Worm (Caenorhabditis elegans) whole organism, early embryonic: ENCODE measurements around the gene pfut-1.

Experiments
- B0310.2 ChIP-seq: sonication (generic microtip); optimal IDR thresholded peaks from 2 replicates; lab custom pipeline; 2016; ENCODE audit warnings: mild to moderate bottlenecking, missing genetic modification characterization, missing compliant biosample characterization
- F13C5.2 ChIP-seq: sonication (generic microtip); optimal IDR thresholded peaks from 2 replicates; lab custom pipeline; 2017; ENCODE audit warnings: mild to moderate bottlenecking, missing genetic modification characterization, inconsistent platforms, missing compliant biosample characterization
- aly-1 ChIP-seq: sonication (generic microtip); optimal IDR thresholded peaks from 2 replicates; lab custom pipeline; 2016; ENCODE audit warnings: missing genetic modification characterization, missing compliant biosample characterization
- ama-1 ChIP-seq: fragments of 150-350 bp; optimal IDR thresholded peaks from 2 replicates; lab custom pipeline; 2014
- ceh-13 ChIP-seq: fragments of 200-800 bp; sonication (Bioruptor generic); optimal IDR thresholded peaks from 2 replicates; lab custom pipeline; 2018; ENCODE audit warnings: mild to moderate bottlenecking, missing genetic modification characterization, missing compliant biosample characterization
- ceh-36 ChIP-seq: sonication (generic microtip); optimal IDR thresholded peaks from 2 replicates; lab custom pipeline; 2016; ENCODE audit warnings: missing genetic modification characterization, inconsistent platforms, missing compliant biosample characterization
- ets-7 ChIP-seq: sonication (generic microtip); optimal IDR thresholded peaks from 2 replicates; lab custom pipeline; 2016; ENCODE audit warnings: missing genotype, missing genetic modification characterization, missing compliant biosample characterization
- flt-1 ChIP-seq: fragments of 200-800 bp; sonication (Bioruptor generic); IDR thresholded peaks from 2 replicates; pipeline ENCODE4 v1.3.6; 2022; ENCODE audit warnings: missing genetic modification characterization, missing compliant biosample characterization
- hmbx-1 ChIP-seq: sonication (generic microtip); optimal IDR thresholded peaks from 2 replicates; lab custom pipeline; 2016; ENCODE audit warnings: mild to moderate bottlenecking, missing genetic modification characterization, missing compliant biosample characterization
- hmg-4 ChIP-seq: fragments of 200-800 bp; sonication (Bioruptor generic); optimal IDR thresholded peaks from 2 replicates; lab custom pipeline; 2018; ENCODE audit warnings: mild to moderate bottlenecking, missing genetic modification characterization, missing compliant biosample characterization
- hnd-1 ChIP-seq: sonication (generic microtip); optimal IDR thresholded peaks from 2 replicates; lab custom pipeline; 2016; ENCODE audit warnings: missing genetic modification characterization, missing compliant biosample characterization
- pes-1 ChIP-seq: fragments of 200-800 bp; sonication (Bioruptor generic); IDR thresholded peaks from 2 replicates; pipeline ENCODE4 v1.3.6; 2022; ENCODE audit warnings: missing genetic modification reagents, missing genetic modification characterization, missing compliant biosample characterization
- scrt-1 ChIP-seq: fragments of 200-800 bp; sonication (Bioruptor generic); IDR thresholded peaks from 2 replicates; pipeline ENCODE4 v1.3.6; 2022; ENCODE audit warnings: missing genetic modification characterization, missing compliant biosample characterization
- sea-1 ChIP-seq: fragments of 200-800 bp; sonication (Bioruptor generic); conservative IDR thresholded peaks from 2 replicates; pipeline ENCODE4 v1.3.6; 2022; ENCODE audit warnings: missing genetic modification characterization, missing compliant biosample characterization
- tbx-11 ChIP-seq: fragments of 200-800 bp; sonication (Bioruptor generic); IDR thresholded peaks from 2 replicates; pipeline ENCODE4 v1.3.6; 2022; ENCODE audit warnings: missing genetic modification characterization, missing compliant biosample characterization
- tbx-37 ChIP-seq: fragments of 200-800 bp; sonication (Bioruptor generic); conservative IDR thresholded peaks from 2 replicates; pipeline ENCODE4 v1.3.6; 2022; ENCODE audit warnings: missing genetic modification reagents, missing genetic modification characterization, missing compliant biosample characterization
- tra-4 ChIP-seq: sonication (generic microtip); optimal IDR thresholded peaks from 2 replicates; lab custom pipeline; 2017; ENCODE audit warnings: missing genetic modification characterization, missing compliant biosample characterization

The pfut-1 gene

DNA sequence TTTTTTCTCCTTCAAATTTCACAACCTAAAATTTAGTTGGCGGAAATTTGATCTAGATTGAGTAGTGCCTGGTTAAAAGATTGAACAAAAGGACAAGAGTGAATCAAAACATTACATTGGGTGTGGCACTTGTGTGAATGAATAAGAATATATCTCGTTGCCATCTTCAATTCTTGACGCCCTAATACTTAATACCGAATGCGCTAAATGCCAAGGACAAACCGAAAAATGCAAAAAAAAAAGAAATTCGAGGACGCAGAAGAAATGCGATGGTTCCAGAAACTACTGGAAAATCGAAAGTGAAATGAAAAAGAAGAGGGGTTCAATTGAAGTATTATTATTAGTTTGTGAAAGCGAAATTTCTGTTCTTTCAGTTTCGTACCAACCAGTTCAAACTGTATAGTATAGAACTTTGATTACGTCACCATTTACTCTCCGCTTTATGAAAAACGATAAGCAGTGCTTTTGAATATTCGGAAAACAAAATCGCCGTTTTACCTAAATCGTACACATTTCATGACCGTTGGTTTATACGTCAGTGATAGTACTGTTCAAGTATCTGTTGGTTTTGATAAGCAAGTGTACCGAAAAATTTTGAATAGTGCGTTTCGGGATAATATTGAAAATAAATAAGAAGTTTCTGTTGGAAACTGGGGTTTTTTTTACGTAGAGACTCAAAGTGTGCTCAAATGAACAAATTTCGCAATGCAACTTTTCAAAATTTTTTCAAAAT lies 10.3 kb upstream of the pfut-1 start:
- TF ChIP-seq scrt-1 (GFP tag; lab: Robert Waterston, UW) (no peak), ama-1 (no peak), ceh-13 (GFP tag; lab: Kevin White, UChicago) (no peak), hmg-4 (GFP tag; lab: Kevin White, UChicago) (no peak), ceh-36 (no peak), sea-1 (GFP tag; lab: Robert Waterston, UW) (no peak), hmbx-1 (tag; lab: Kevin White, UChicago) (no peak), tbx-11 (GFP tag; lab: Robert Waterston, UW) (no peak), pes-1 (GFP tag; lab: Robert Waterston, UW) (no peak), aly-1 (tag; lab: Kevin White, UChicago) (no peak), F13C5.2 (tag; lab: Kevin White, UChicago) (no peak), B0310.2 (tag; lab: Kevin White, UChicago) (no peak), ets-7 (tag; lab: Kevin White, UChicago) (no peak), tbx-37 (no peak), hnd-1 (tag; lab: Kevin White, UChicago) (no peak)

DNA sequence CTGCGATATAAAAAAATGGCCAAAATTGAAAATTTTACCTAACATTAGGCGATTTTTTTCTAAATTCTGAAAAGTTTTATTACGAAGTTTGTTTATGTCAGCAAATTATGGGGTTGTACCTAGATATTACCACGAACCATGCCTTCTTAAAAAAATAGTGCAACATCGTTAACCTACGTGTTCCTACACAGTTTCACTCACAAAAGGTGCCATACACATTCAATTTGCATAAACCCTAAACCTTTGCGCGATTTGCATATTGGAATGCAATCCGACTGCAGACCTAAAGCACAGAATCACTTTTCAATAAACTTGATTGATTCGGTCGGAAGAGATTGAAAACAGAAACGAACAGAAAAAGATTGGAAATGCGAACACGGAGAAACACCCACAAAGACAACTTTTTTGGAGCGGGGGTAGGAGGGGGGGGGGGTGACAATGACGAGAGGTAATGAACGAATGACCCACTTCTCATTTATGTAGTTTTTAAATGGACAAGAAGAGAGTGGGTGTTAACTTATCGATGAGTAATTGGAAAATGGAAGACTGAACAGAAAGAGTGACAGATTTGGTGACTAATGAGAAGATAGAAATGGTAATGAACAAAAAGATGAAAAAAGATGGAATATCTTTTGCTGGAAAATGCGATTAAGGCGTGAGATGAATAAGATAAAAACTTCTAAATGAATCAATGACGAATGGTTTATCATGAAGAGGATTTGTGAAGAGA lies 9.4 kb upstream of the pfut-1 start:
- TF ChIP-seq B0310.2 (tag; lab: Kevin White, UChicago) (no peak), hmbx-1 (tag; lab: Kevin White, UChicago) (no peak), pes-1 (GFP tag; lab: Robert Waterston, UW) (no peak), sea-1 (GFP tag; lab: Robert Waterston, UW) (no peak), ceh-36 (no peak), tbx-11 (GFP tag; lab: Robert Waterston, UW) (no peak), ets-7 (tag; lab: Kevin White, UChicago) (no peak), aly-1 (tag; lab: Kevin White, UChicago) (no peak), tra-4 (tag; lab: Kevin White, UChicago) (no peak), F13C5.2 (tag; lab: Kevin White, UChicago) (no peak), flt-1 (GFP tag; lab: Robert Waterston, UW) (no peak), hmg-4 (GFP tag; lab: Kevin White, UChicago) (no peak), ceh-13 (GFP tag; lab: Kevin White, UChicago) (no peak), ama-1 (no peak), tbx-37 (no peak)

- TF ChIP-seq flt-1 (GFP tag; lab: Robert Waterston, UW) (0 out of 2 replicates have a peak, but pooled peaks have one; percentile 9), tbx-37 (0 out of 2 replicates have a peak, but pooled peaks have one; percentile 21), hnd-1 (tag; lab: Kevin White, UChicago) (no peak)
These were observed 6.1 kb upstream of the pfut-1 start, which contains the start of gene gcc-1 for ce11 chrX:3159542-3159941. gcc-1 (plus strand) TSS chrX:3159940.

ce11 chrX:3163972-3164575 lies 1.6 kb upstream of the pfut-1 start, which contains the start of gene syx-6:
syx-6 (plus strand) TSS chrX:3164525.
- TF ChIP-seq tbx-11 (GFP tag; lab: Robert Waterston, UW): no peak

ce11 chrX:3170456-3170855 lies 4.8 kb downstream of the pfut-1 start, which contains the start of gene C15C7.6:
C15C7.6 (minus strand) TSS chrX:3170556.
- no peak for TF ChIP-seq ama-1
- TF ChIP-seq aly-1 (tag; lab: Kevin White, UChicago): no peak
- no peak for TF ChIP-seq pes-1 (GFP tag; lab: Robert Waterston, UW)
- no peak for TF ChIP-seq hnd-1 (tag; lab: Kevin White, UChicago)
- TF ChIP-seq ceh-13 (GFP tag; lab: Kevin White, UChicago): no peak
- TF ChIP-seq ets-7 (tag; lab: Kevin White, UChicago): no peak
- TF ChIP-seq scrt-1 (GFP tag; lab: Robert Waterston, UW): no peak
- no peak for TF ChIP-seq B0310.2 (tag; lab: Kevin White, UChicago)
- no peak for TF ChIP-seq tbx-11 (GFP tag; lab: Robert Waterston, UW)
- no peak for TF ChIP-seq sea-1 (GFP tag; lab: Robert Waterston, UW)
- no peak for TF ChIP-seq tbx-37
- no peak for TF ChIP-seq F13C5.2 (tag; lab: Kevin White, UChicago)
- no peak for TF ChIP-seq tra-4 (tag; lab: Kevin White, UChicago)
- TF ChIP-seq flt-1 (GFP tag; lab: Robert Waterston, UW): no peak
- TF ChIP-seq ceh-36: no peak

DNA sequence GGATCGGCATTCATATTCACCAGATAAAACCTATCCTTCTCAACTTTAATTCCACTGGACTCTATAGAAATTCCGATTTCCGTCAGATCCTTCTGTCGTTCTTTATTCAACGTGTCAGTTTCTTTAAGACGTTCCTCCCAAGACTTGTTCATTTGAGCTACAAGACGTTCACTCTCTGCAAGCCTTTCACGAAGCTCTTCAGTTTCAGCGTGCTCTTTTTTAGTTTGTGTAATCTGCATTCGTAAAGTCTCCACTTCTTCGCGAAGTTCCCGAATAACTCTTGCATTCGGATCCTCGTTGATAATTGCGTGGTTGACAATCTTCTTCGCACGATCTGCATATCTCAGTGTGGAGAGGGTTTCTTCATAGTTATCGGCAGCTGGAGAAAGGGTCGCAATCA lies 11.1 kb downstream of the pfut-1 start:
- TF ChIP-seq scrt-1 (GFP tag; lab: Robert Waterston, UW) (no peak), tbx-11 (GFP tag; lab: Robert Waterston, UW) (no peak), aly-1 (tag; lab: Kevin White, UChicago) (no peak), hnd-1 (tag; lab: Kevin White, UChicago) (no peak), ceh-36 (no peak)

DNA sequence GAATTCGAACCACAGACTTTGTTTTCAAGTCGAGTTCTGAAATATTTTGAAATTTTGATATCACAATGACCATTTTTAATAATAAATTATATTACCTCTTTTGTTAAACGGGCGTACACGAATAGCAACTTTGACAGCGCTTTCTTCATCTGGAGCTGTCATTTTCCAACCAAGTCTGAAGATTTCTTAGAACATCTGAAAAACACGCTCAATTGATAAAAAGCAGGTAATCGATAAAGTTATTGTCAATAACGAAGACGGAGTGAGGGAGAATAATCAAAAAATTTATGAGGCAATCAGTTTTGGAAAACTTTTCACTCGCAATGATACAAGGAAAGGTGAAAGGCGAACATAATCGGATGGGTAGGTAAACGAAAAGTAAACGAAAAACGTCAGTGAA lies 12.9 kb downstream of the pfut-1 start, which contains the start of gene klp-4:
Gene klp-4, minus strand, starts transcription at position 201 of the 400 bp plus-strand sequence.
- TF ChIP-seq flt-1 (GFP tag; lab: Robert Waterston, UW): no peak
- no peak for TF ChIP-seq tbx-37
- TF ChIP-seq sea-1 (GFP tag; lab: Robert Waterston, UW): no peak
- no peak for TF ChIP-seq tbx-11 (GFP tag; lab: Robert Waterston, UW)
- TF ChIP-seq ceh-36: no peak
- TF ChIP-seq hmg-4 (GFP tag; lab: Kevin White, UChicago): no peak
- TF ChIP-seq ama-1: no peak
- TF ChIP-seq hnd-1 (tag; lab: Kevin White, UChicago): no peak
- TF ChIP-seq hmbx-1 (tag; lab: Kevin White, UChicago): no peak
- TF ChIP-seq aly-1 (tag; lab: Kevin White, UChicago): no peak
- no peak for TF ChIP-seq scrt-1 (GFP tag; lab: Robert Waterston, UW)
- TF ChIP-seq F13C5.2 (tag; lab: Kevin White, UChicago): no peak
- no peak for TF ChIP-seq pes-1 (GFP tag; lab: Robert Waterston, UW)
- TF ChIP-seq tra-4 (tag; lab: Kevin White, UChicago): no peak
- TF ChIP-seq ets-7 (tag; lab: Kevin White, UChicago): no peak
- no peak for TF ChIP-seq ceh-13 (GFP tag; lab: Kevin White, UChicago)
- TF ChIP-seq B0310.2 (tag; lab: Kevin White, UChicago): no peak
